Fruit fly (Drosophila melanogaster): ENCODE results near the gene Grx3.

Gene Grx3

DNA sequence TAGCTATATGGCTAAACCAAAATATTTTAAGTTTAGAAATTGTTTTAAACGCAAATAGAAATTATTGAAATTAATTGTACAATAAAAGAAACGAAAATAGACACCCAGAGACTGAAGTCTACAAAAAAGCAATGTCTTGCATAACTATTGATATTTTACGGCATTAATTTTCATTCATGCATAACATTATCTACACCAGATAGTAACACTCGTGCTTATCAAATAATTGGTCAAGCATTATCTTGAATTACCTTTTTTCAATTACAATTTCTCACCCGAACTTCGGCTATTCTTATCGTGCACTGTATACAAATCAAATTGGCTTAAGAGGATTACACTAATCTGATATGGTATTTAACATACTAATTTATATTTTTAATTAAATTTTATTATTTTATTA, 9.8 kb downstream of the Grx3 start:
- TF ChIP-seq noc (tag; optimal IDR thresholded peaks at IDR 0.05) = no peak

DNA sequence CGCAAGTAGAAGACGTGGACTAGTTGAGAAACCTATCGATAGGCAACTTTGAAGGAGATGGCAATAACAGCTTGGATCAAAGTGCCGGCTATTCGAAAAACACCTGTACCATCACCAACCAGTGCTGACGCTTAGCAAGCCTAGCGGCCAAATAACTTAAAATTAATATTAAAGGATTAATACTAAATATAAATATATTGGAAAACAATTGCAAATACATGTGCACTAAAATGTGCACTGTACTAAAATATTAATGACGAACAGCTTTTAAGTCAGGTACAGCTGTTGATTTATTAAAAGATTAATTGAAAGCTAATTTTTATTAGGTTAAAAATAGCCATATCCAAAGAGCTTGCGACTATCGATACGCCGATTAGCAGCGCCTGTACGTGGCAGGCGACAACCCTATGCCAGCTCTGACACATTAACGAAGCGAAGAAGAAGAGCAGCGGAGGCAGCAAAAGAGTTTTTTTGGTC, 12.3 kb downstream of the Grx3 start, which contains the start of the genes CG9302 and beta'COP:
Gene CG9302, minus strand, starts transcription at position 51 of the 477 bp plus-strand sequence.
Gene beta'COP, plus strand, starts transcription at position 415 of the 477 bp plus-strand sequence.
- peak; percentile 79 for TF ChIP-seq noc (tag; optimal IDR thresholded peaks at IDR 0.05)

DNA sequence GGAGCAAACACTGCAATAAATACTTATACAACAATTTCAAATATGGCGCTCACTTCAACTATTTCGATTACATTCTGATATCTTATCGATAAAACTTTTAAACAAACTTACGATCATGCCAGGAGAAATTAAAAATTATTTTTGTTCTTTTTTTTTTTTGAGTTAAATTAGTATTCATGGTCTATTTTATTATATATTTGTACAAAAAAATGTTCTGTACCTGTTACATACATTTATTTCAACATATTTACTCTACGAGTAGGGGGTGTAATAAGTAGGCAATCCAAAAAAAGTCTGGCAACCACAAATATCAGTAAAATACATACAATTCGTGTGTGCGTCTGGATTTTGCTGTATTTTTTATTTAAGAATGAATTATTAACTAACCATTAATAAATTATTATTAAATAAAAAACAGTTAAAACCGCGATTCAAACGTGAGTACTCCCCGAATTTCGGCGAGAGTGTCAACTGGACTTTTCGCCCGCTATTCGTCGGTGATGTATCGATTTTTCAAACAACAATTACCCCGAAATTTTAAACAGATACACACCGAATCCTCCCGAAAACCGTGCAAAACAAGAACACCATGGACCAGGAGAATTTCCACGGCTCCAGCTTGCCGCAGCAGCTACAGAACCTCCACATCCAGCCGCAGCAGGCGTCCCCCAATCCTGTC, 16.2 kb downstream of the Grx3 start, which contains the start of gene loqs:
Gene loqs, plus strand, starts transcription at position 302 of the 679 bp plus-strand sequence.
- no peak for TF ChIP-seq noc (tag; optimal IDR thresholded peaks at IDR 0.05)

DNA sequence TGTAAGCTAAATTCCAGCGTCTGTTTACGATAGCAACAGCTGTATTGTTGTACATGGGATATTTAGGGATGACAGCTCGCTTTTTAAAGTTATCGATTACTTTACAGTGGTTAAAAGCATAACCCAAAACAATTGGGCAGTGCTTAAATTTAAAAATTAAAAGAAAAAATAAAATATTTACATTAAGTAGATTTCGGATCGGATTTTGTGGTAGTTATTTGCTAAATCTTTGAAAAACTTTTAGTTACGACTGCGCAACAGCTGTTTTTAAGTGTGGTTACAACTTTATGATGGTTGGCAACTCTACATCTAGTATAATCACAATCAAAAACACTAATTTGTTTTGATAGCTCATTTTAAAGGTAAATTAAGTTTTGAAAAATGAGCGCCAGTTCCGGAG, 21.0 kb downstream of the Grx3 start, which contains the start of the genes Ing5 and CG7099:
Gene Ing5, minus strand, starts transcription at position 58 of the 400 bp plus-strand sequence.
Gene CG7099, plus strand, starts transcription at position 317 of the 400 bp plus-strand sequence.
- TF ChIP-seq noc (tag; optimal IDR thresholded peaks at IDR 0.05) = peak; percentile 95

DNA sequence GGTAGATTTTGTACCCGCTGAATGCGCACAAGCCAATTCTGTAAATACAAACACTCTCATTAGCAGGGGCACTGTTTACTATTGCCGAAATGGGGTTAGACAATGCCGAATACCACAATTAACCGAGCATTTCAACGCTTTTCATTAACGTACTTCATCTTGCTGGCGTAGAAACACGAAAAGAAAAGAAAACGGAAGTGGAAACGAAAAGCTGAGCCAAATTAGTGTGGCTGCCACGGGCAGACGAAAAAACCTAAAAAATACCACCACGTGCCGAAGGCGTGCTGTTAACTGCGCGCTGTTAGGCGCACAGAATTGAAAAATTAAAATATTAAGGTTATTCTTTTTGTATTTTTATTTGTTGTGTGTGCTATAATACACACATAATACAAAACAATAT, 28.7 kb downstream of the Grx3 start, which contains the start of gene RpL24:
Gene RpL24, minus strand, starts transcription at position 229 of the 400 bp plus-strand sequence.
- peak; percentile 83 for TF ChIP-seq noc (tag; optimal IDR thresholded peaks at IDR 0.05)

DNA sequence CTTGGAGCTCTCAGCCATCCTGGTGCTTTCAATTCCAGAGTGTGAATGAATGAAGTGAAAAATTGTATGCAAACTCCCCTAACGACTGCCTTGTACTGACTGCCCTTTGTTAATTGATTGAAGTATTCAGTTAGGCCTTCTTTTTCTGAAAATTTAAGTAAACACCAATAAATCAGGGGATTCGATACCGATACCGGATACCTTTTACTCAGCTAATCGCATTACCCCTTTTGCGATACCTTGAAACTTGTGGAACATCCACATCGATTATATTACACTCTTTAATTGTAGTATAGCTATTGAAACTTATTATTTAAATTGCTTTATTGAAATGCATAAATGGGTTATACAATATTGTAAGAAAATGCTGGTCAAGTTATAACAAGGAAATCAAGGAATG, 29.8 kb downstream of the Grx3 start, which contains the start of gene CG16957:
Gene CG16957, minus strand, starts transcription at position 101 of the 400 bp plus-strand sequence.
- no peak for TF ChIP-seq noc (tag; optimal IDR thresholded peaks at IDR 0.05)

DNA sequence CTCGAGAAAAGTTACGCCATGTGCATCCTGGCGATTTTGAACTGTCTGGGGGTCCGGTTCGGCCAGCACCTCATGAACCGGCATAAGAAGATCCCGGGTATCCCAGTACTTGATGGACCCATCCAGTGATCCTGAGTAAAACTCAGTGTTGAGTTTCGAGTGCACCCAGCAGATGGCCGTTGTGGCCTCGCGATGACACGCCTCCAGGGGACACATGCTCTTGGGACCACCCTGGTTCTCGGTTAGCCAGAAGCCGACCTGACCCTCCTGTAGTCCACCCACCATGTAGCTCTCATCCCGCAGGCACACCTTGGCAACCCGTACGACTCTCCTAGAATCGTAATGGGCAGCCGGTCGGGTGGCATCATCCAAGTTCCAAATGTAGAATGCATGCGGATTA, 31.1 kb downstream of the Grx3 start:
- TF ChIP-seq noc (tag; optimal IDR thresholded peaks at IDR 0.05) = no peak

DNA sequence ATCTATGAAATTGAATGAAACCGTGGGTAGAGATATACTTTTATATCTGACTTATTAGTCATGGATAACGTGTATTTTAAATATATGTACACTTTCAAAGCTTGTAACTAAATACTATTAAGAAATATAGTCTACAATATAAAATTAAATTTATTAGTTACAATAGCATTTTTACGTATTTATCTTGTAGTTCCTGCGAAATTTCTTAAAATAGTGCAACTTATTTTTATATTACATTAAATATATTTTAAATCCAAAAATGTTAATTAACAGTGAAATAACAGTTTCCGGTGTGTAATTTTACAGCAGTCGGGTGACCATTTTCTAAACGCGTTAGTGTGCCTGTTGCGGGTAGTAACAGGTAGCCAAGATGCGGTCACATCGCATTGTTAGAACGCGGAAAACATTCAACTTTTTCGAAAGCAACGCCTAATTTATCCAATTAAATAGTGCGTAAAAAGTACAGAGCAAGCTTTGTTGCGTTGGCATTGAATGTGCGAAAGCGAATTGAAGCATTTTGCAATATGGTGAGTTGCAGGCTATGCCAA, 32.4 kb downstream of the Grx3 start, which contains the start of the genes CG10859 and CG7110:
Gene CG10859, minus strand, starts transcription at position 51 of the 548 bp plus-strand sequence.
Gene CG7110, plus strand, starts transcription at position 378 of the 548 bp plus-strand sequence.
- TF ChIP-seq noc (tag; optimal IDR thresholded peaks at IDR 0.05) = no peak

DNA sequence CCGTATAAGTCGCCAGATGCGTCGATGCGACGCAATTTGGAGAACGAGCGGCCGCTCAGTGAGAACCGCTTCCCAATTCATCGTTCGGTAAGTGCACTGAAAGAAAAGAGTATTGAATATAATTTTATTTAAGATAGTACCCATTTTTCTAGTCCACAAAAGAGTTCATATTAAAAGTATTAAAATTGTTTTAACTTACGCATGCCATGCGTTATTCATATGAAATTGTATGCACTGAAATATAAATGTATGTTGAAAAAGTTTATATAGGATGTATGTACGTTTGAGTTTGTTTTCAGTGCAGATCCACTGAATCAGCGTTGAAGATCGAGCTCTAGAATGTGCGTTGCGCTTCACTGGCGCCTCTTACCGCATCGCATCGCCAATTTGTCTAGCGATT, 33.3 kb downstream of the Grx3 start:
- no peak for TF ChIP-seq noc (tag; optimal IDR thresholded peaks at IDR 0.05)

DNA sequence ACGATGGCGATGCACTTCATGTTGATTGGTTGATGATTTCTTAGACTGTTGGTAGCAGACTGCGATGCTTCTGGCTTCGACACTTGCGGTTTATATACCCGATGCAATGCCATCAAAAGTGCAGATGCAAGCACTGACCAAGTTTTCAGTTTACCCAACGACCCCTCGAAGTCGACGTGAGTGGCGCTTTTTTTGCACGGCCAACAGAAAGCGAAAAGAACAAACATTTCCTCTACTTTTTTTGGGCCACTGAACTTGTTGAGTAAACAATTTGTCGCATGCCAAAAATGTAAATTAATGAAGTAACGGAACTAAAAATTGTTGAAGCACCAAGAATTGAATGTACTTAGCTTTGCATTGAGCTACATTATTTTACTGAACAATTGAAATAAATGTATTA, 45.3 kb downstream of the Grx3 start, which contains the start of gene Vm34Ca:
Gene Vm34Ca, minus strand, starts transcription at position 66 of the 400 bp plus-strand sequence.
- no peak for TF ChIP-seq noc (tag; optimal IDR thresholded peaks at IDR 0.05)

DNA sequence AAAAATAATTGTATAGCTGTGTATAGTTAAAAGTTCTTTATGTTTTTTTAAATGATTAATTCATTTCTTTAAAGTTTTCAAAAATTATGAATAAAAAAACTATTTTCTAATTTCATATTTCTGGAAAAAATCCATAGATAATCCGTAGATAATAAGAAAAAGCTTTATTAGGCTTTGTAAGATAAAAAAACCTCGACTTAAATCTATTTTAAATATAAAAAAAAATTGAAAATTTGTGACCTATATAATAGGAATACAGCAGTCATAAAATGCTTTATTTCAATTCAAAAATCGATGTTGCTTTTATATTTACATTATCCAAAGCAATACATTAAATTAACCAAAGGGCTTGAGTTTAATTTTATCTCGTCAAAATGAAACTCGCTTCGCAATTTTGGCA, 46.0 kb downstream of the Grx3 start, which contains the start of gene Flad2:
Gene Flad2, plus strand, starts transcription at position 301 of the 400 bp plus-strand sequence.
- TF ChIP-seq noc (tag; optimal IDR thresholded peaks at IDR 0.05) = no peak

DNA sequence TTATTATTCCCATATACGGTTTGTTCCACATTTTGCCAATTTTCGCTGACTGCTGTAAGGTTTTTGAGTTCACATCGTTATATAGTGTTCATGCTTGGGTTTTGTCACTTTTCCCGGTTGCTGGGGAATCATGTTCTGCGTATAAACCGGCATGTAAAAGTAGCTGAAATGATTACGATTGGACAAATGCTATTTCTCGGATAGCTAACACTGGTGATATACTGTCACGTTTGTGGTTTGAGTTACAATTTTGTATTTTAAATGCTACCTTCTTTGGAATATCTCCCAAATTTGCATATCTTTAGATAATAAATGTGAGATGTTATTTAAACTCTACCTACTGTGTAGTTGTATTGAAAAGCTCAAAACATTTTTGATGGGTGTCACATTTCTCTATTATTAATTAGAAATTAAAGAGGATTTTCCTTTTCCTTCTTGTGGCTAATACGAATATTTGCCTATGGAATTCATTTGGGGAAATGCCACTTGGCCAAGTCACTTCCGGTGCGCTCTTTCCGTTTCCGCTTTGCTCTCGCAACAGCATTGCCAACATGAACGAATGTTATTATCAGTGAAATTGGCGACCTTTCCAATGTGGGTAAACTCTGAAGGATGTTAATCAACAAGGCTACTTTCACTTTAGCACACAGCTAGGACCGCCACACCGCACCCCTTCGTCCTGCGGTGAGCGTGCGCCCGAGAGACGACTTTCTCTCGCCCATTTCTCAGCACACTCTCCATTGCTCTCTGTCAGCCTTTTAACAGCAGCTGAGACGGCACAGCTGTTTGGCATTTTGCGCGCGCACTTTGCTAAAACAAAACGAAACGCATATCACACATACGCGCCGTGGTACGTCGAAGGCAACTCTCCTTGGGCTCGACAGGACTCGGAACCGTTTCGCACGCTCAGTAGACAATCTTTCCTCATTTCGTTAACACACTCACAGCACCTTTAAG, 48.6 kb downstream of the Grx3 start, which contains the start of the genes CG16956, CG42784 and CG43850:
Gene CG16956, minus strand, starts transcription at position 51 of the 957 bp plus-strand sequence.
Gene CG42784, plus strand, starts transcription at position 907 of the 957 bp plus-strand sequence.
Gene CG43850, plus strand, starts transcription at position 907 of the 957 bp plus-strand sequence.
- no peak for TF ChIP-seq noc (tag; optimal IDR thresholded peaks at IDR 0.05)

All from whole organism, larva.